Worm (Caenorhabditis elegans) whole organism, L1 larva: ENCODE data around the gene F41G3.6.

Source experiments
- C04F5.9 ChIP-seq: sonication (generic microtip); optimal IDR thresholded peaks from 2 replicates; lab custom pipeline; 2016; ENCODE audit warnings: missing genetic modification characterization, missing compliant biosample characterization
- F16B12.6 ChIP-seq: fragments of 150-350 bp; optimal IDR thresholded peaks from 2 replicates; lab custom pipeline; 2014; ENCODE audit warnings: missing biosample characterization, missing genetic modification characterization
- aha-1 ChIP-seq: fragments of 150-350 bp; optimal IDR thresholded peaks from 2 replicates; lab custom pipeline; 2014; ENCODE audit warnings: missing biosample characterization, missing genetic modification characterization
- aly-2 ChIP-seq: fragments of 150-350 bp; optimal IDR thresholded peaks from 2 replicates; lab custom pipeline; 2014; ENCODE audit warnings: missing biosample characterization, missing genetic modification characterization
- blmp-1 ChIP-seq: fragments of 150-350 bp; optimal IDR thresholded peaks from 2 replicates; lab custom pipeline; 2014; ENCODE audit warnings: missing biosample characterization, missing genetic modification characterization
- ceh-63 ChIP-seq: fragments of 200-800 bp; sonication (Bioruptor generic); optimal IDR thresholded peaks from 2 replicates; lab custom pipeline; 2018; ENCODE audit warnings: mild to moderate bottlenecking, missing genetic modification characterization, missing compliant biosample characterization
- ceh-8 ChIP-seq: fragments of 200-800 bp; sonication (Bioruptor generic); optimal IDR thresholded peaks from 2 replicates; lab custom pipeline; 2018; ENCODE audit warnings: mild to moderate bottlenecking, missing genetic modification characterization, moderate library complexity, missing compliant biosample characterization
- ceh-88 ChIP-seq: fragments of 200-800 bp; sonication (Bioruptor generic); IDR thresholded peaks from 2 replicates; pipeline ENCODE4 v1.3.6; 2022; ENCODE audit warnings: missing genetic modification characterization, missing compliant biosample characterization
- ceh-90 ChIP-seq: sonication (generic microtip); optimal IDR thresholded peaks from 2 replicates; lab custom pipeline; 2016; ENCODE audit warnings: missing genetic modification characterization, missing compliant biosample characterization
- ces-1 ChIP-seq: fragments of 150-350 bp; optimal IDR thresholded peaks from 2 replicates; lab custom pipeline; 2014; ENCODE audit warnings: missing biosample characterization, missing genetic modification reagents, missing genetic modification characterization
- dpl-1 ChIP-seq, 3 experiments: fragments of 150-350 bp in 2 of 3; sonication (generic microtip) in 1 of 3; optimal IDR thresholded peaks; 2 replicates each; lab custom pipeline; 2014 to 2017; ENCODE audit warnings: missing biosample characterization in 3 of 3, missing genetic modification characterization in 3 of 3, missing genetic modification reagents in 3 of 3
- efl-1 ChIP-seq, 4 experiments: fragments of 150-350 bp; optimal IDR thresholded peaks in 3 of 4; peaks in 1 of 4; 1 replicate in 1 of 4; 2 replicates in 3 of 4; lab custom pipeline; 2014; ENCODE audit warnings: missing biosample characterization in 2 of 4, missing genetic modification characterization in 2 of 4, missing genetic modification reagents in 2 of 4
- egl-13 ChIP-seq: sonication (generic microtip); optimal IDR thresholded peaks from 2 replicates; lab custom pipeline; 2016; ENCODE audit warnings: missing genotype, missing genetic modification reagents, missing genetic modification characterization, missing compliant biosample characterization
- elt-2 ChIP-seq: sonication (generic microtip); optimal IDR thresholded peaks from 2 replicates; lab custom pipeline; 2016; ENCODE audit warnings: missing genetic modification characterization, mild to moderate bottlenecking, inconsistent platforms, missing compliant biosample characterization, missing genetic modification reagents
- elt-3 ChIP-seq, 6 experiments: fragments of 150-350 bp in 1 of 6; sonication (generic microtip); optimal IDR thresholded peaks; 2 replicates each; lab custom pipeline; 2017 to 2018; ENCODE audit warnings: missing biosample characterization in 6 of 6, missing genetic modification characterization in 6 of 6, inconsistent platforms in 1 of 6
- ets-5 ChIP-seq: fragments of 200-800 bp; sonication (Bioruptor generic); IDR thresholded peaks from 2 replicates; pipeline ENCODE4 v1.3.6; 2022; ENCODE audit warnings: missing genetic modification characterization, missing compliant biosample characterization
- fkh-4 ChIP-seq: sonication (generic microtip); optimal IDR thresholded peaks from 2 replicates; lab custom pipeline; 2016; ENCODE audit warnings: missing compliant biosample characterization, missing genetic modification characterization, borderline replicate concordance
- fkh-8 ChIP-seq: sonication (generic microtip); optimal IDR thresholded peaks from 2 replicates; lab custom pipeline; 2016; ENCODE audit warnings: mild to moderate bottlenecking, missing genetic modification characterization, missing compliant biosample characterization
- fos-1 ChIP-seq: fragments of 150-350 bp; optimal IDR thresholded peaks from 2 replicates; lab custom pipeline; 2014; ENCODE audit warnings: missing biosample characterization, missing genetic modification characterization
- irx-1 ChIP-seq: sonication (generic microtip); optimal IDR thresholded peaks from 2 replicates; lab custom pipeline; 2016; ENCODE audit warnings: missing genetic modification characterization, missing compliant biosample characterization
- lin-13 ChIP-seq: fragments of 150-350 bp; optimal IDR thresholded peaks from 2 replicates; lab custom pipeline; 2014; ENCODE audit warnings: missing biosample characterization, missing genetic modification reagents, missing genetic modification characterization
- lir-3 ChIP-seq: sonication (generic microtip); optimal IDR thresholded peaks from 2 replicates; lab custom pipeline; 2016; ENCODE audit warnings: mild to moderate bottlenecking, missing genetic modification characterization, moderate library complexity, missing compliant biosample characterization; ENCODE audit not compliant: poor library complexity
- mdl-1 ChIP-seq, 2 experiments: fragments of 150-350 bp; optimal IDR thresholded peaks; 2 replicates each; lab custom pipeline; 2014 to 2017; ENCODE audit warnings: missing biosample characterization in 2 of 2, missing genetic modification characterization in 2 of 2, inconsistent platforms in 1 of 2
- mef-2 ChIP-seq: fragments of 150-350 bp; optimal IDR thresholded peaks from 2 replicates; lab custom pipeline; 2014; ENCODE audit warnings: missing biosample characterization, missing genetic modification characterization
- mep-1 ChIP-seq: fragments of 150-350 bp; optimal IDR thresholded peaks from 2 replicates; lab custom pipeline; 2014; ENCODE audit warnings: missing biosample characterization, missing genetic modification characterization
- nhr-11 ChIP-seq: fragments of 150-350 bp; optimal IDR thresholded peaks from 2 replicates; lab custom pipeline; 2014; ENCODE audit warnings: missing biosample characterization, missing genetic modification characterization
- nhr-12 ChIP-seq: sonication (generic microtip); optimal IDR thresholded peaks from 2 replicates; lab custom pipeline; 2017; ENCODE audit warnings: missing biosample characterization, missing genetic modification characterization
- nhr-237 ChIP-seq: fragments of 150-350 bp; optimal IDR thresholded peaks from 2 replicates; lab custom pipeline; 2014; ENCODE audit warnings: missing biosample characterization, missing genetic modification characterization
- nhr-28 ChIP-seq: fragments of 150-350 bp; optimal IDR thresholded peaks from 2 replicates; lab custom pipeline; 2014; ENCODE audit warnings: missing biosample characterization, missing genetic modification characterization
- nhr-71 ChIP-seq: sonication (generic microtip); optimal IDR thresholded peaks from 2 replicates; lab custom pipeline; 2016; ENCODE audit warnings: mild to moderate bottlenecking, missing genetic modification characterization, moderate library complexity, missing compliant biosample characterization
- nhr-77 ChIP-seq: fragments of 150-350 bp; optimal IDR thresholded peaks from 2 replicates; lab custom pipeline; 2014; ENCODE audit warnings: missing biosample characterization, missing genetic modification characterization
- nhr-90 ChIP-seq: sonication (generic microtip); optimal IDR thresholded peaks from 2 replicates; lab custom pipeline; 2016; ENCODE audit warnings: mild to moderate bottlenecking, missing genetic modification characterization, missing compliant biosample characterization; ENCODE audit not compliant: poor library complexity
- pax-3 ChIP-seq: fragments of 200-800 bp; sonication (Bioruptor generic); optimal IDR thresholded peaks from 2 replicates; lab custom pipeline; 2018; ENCODE audit warnings: mild to moderate bottlenecking, missing genetic modification characterization, moderate library complexity, missing compliant biosample characterization
- pqm-1 ChIP-seq: sonication (generic microtip); optimal IDR thresholded peaks from 3 replicates; lab custom pipeline; 2017; ENCODE audit warnings: missing biosample characterization, missing genetic modification characterization
- skn-1 ChIP-seq: fragments of 150-350 bp; optimal IDR thresholded peaks from 2 replicates; lab custom pipeline; 2014; ENCODE audit warnings: missing biosample characterization, missing genetic modification characterization
- sptf-1 ChIP-seq: fragments of 150-350 bp; optimal IDR thresholded peaks from 2 replicates; lab custom pipeline; 2014; ENCODE audit warnings: missing biosample characterization, missing genetic modification characterization
- sup-37 ChIP-seq: fragments of 200-800 bp; sonication (Bioruptor generic); optimal IDR thresholded peaks from 2 replicates; lab custom pipeline; 2018; ENCODE audit warnings: mild to moderate bottlenecking, missing genetic modification characterization, missing compliant biosample characterization
- swsn-7 ChIP-seq: sonication (generic microtip); optimal IDR thresholded peaks from 2 replicates; lab custom pipeline; 2016; ENCODE audit warnings: missing genetic modification characterization, missing compliant biosample characterization
- tbx-2 ChIP-seq: sonication (generic microtip); optimal IDR thresholded peaks from 2 replicates; lab custom pipeline; 2016; ENCODE audit warnings: missing genetic modification characterization, missing compliant biosample characterization
- tlp-1 ChIP-seq: fragments of 150-350 bp; optimal IDR thresholded peaks from 2 replicates; lab custom pipeline; 2014; ENCODE audit warnings: missing biosample characterization, missing genetic modification characterization
- unc-130 ChIP-seq: fragments of 150-350 bp; optimal IDR thresholded peaks from 2 replicates; lab custom pipeline; 2017; ENCODE audit warnings: missing biosample characterization, missing genetic modification characterization, inconsistent platforms
- unc-30 ChIP-seq: sonication (generic microtip); optimal IDR thresholded peaks from 2 replicates; lab custom pipeline; 2017; ENCODE audit warnings: missing biosample characterization, missing genetic modification characterization
- unc-86 ChIP-seq: sonication (generic microtip); optimal IDR thresholded peaks from 2 replicates; lab custom pipeline; 2016; ENCODE audit warnings: missing genetic modification characterization, missing compliant biosample characterization
- vab-15 ChIP-seq: sonication (generic microtip); optimal IDR thresholded peaks from 2 replicates; lab custom pipeline; 2017; ENCODE audit warnings: missing genotype, mild to moderate bottlenecking, missing genetic modification characterization, missing compliant biosample characterization
- zag-1 ChIP-seq: fragments of 150-350 bp; optimal IDR thresholded peaks from 2 replicates; lab custom pipeline; 2014; ENCODE audit warnings: missing biosample characterization, missing genetic modification characterization
- ztf-11 ChIP-seq, 2 experiments: sonication (generic microtip); optimal IDR thresholded peaks; 2 replicates each; lab custom pipeline; 2016 to 2017; ENCODE audit warnings: missing genetic modification characterization in 2 of 2, missing biosample characterization in 1 of 2, missing compliant biosample characterization in 1 of 2

Gene F41G3.6

DNA sequence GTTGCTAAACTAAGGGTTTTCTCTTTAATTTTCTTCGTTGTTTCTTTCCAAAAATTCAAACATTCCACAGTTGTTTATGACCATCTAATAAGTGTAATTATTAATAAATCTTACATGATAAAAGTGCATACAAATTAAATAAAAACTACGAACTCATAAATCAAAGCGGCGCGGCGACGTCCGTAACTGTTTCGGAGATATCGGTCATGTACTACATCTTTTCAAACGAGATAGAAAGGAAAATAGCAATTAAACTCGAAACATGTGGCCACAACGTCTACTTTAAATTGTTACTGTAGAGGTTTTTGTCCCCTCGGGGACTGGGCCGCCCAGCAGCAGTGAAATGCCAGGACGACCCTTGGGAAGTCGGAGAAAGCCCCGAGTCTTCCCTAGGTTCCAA is 26.9 kb upstream of the F41G3.6 start:
- TF ChIP-seq ceh-8 (GFP tag; lab: Kevin White, UChicago) (no peak), blmp-1 (tag; lab: Kevin White, UChicago) (peak; percentile 86), vab-15 (tag; lab: Kevin White, UChicago) (no peak)
- TF ChIP-seq, all 84 proteins: peak for 1

DNA sequence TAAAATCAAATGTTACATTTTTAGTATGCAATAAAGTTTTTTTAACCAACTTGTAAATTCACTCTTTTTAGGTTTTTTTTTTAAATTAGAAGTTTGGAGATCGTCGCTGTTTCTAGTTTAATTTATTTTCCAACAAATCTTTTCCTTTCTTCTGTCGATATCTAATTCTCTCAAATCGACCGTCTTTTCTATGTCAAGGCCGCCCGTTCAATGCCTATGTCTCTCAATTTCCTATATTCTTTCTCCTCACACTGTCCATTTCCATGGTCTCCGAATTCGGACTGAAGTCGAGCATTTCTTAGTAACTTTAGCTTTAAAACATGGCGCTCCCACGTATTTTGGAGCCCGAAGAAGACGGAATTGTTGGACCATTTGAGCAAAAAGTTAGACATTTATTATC is 26.1 kb upstream of the F41G3.6 start, which contains the start of the genes T14B4.5 and T14B4.20:
T14B4.5 (plus strand) TSS at position 226 of the 400 bp plus-strand sequence.
T14B4.20 (plus strand) TSS at position 264 of the 400 bp plus-strand sequence.
- TF ChIP-seq ceh-90 (tag; lab: Kevin White, UChicago) (no peak), nhr-90 (tag; lab: Kevin White, UChicago) (no peak), blmp-1 (tag; lab: Kevin White, UChicago) (peak; percentile 80), tlp-1 (tag; lab: Kevin White, UChicago) (no peak), nhr-12 (no peak), skn-1 (tag; lab: Kevin White, UChicago) (no peak)

DNA sequence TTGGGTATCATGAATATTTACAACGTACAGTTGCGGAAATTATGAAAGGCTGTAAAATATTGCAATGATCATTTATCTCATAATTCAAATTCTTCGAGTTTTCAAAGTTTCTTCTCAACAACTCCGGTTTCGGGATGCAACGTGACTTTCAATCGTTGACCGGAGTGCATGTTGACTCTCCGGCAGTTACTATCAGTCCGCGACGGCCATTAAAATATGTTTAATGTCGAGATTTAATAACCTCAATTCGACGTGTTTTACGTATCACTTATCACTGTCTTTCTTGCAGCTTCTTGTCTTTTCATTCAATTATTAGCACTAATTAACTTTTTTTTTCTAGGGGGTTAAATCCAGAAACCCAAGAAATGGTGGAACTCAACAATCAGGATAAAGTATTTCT is 24.5 kb upstream of the F41G3.6 start, which contains the start of gene tsp-10:
tsp-10 (plus strand) TSS at position 366 of the 400 bp plus-strand sequence.
- TF ChIP-seq unc-86 (tag; lab: Kevin White, UChicago) (no peak), nhr-28 (tag; lab: Kevin White, UChicago) (no peak), ceh-63 (no peak), ceh-88 (GFP tag; lab: Robert Waterston, UW) (no peak), C04F5.9 (no peak), fkh-4 (tag; lab: Kevin White, UChicago) (no peak), sup-37 (no peak), zag-1 (tag; lab: Kevin White, UChicago) (no peak), swsn-7 (tag; lab: Kevin White, UChicago) (no peak), mep-1 (tag; lab: Kevin White, UChicago) (no peak), F16B12.6 (tag; lab: Kevin White, UChicago) (no peak)

DNA sequence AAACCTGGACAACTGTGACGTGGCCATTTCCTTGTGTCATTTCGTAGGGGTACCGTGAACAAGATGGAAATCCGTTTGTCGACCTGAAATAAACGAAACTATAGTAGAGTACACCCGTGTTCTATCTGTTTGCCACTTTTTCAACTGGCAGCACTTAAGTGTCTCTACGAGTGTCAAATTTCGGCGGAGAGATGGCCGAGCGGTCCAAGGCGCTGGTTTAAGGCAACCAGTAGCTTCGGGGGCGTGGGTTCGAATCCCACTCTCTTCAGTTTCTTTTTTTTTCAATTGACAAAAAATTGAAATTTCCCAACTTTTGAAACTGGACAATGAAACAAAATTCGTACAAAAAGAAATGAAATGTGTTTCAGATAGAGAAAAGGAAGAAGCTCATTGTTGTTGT is 21.1 kb upstream of the F41G3.6 start:
- no peak for TF ChIP-seq mdl-1 (tag; optimal IDR thresholded peaks at IDR 0.05; lab: Kevin White, UChicago)
- no peak for TF ChIP-seq fos-1
- no peak for TF ChIP-seq unc-30 (tag; lab: Kevin White, UChicago)
- TF ChIP-seq tbx-2 (tag; lab: Kevin White, UChicago), result no peak
- no peak for TF ChIP-seq unc-130 (tag; lab: Kevin White, UChicago)
- peak in 2 of 3 experiments; percentile 1 to 14 for TF ChIP-seq dpl-1 (GFP tag; optimal IDR thresholded peaks at IDR 0.05; lab: Kevin White, UChicago)
- peak; percentile 25 for TF ChIP-seq lir-3 (tag; lab: Kevin White, UChicago)
- TF ChIP-seq irx-1 (tag; lab: Kevin White, UChicago), result peak; percentile 32
- no peak for TF ChIP-seq vab-15 (tag; lab: Kevin White, UChicago)
- no peak for TF ChIP-seq pqm-1 (tag; lab: Kevin White, UChicago)
- TF ChIP-seq ceh-63, result no peak
- no peak for TF ChIP-seq sptf-1 (tag; lab: Kevin White, UChicago)
- TF ChIP-seq pax-3, result no peak
- peak in 2 of 6 experiments; percentile 9 to 17 for TF ChIP-seq elt-3 (tag; optimal IDR thresholded peaks at IDR 0.05; lab: Kevin White, UChicago)
- no peak for TF ChIP-seq egl-13 (tag; lab: Kevin White, UChicago)
- no peak for TF ChIP-seq elt-2 (tag; lab: Kevin White, UChicago)
- no peak for TF ChIP-seq nhr-11 (tag; lab: Kevin White, UChicago)
- TF ChIP-seq tlp-1 (tag; lab: Kevin White, UChicago), result no peak
- no peak for TF ChIP-seq fkh-8
- TF ChIP-seq C04F5.9, result no peak
- TF ChIP-seq ces-1 (GFP tag; lab: Kevin White, UChicago), result no peak
- TF ChIP-seq ceh-88 (GFP tag; lab: Robert Waterston, UW), result no peak
- no peak for TF ChIP-seq unc-86 (tag; lab: Kevin White, UChicago)
- TF ChIP-seq nhr-90 (tag; lab: Kevin White, UChicago), result peak; percentile 3
- no peak for TF ChIP-seq ceh-90 (tag; lab: Kevin White, UChicago)
- no peak for TF ChIP-seq mef-2
- no peak for TF ChIP-seq aly-2 (tag; lab: Kevin White, UChicago)
- TF ChIP-seq lin-13, result no peak
- TF ChIP-seq efl-1 (optimal IDR thresholded peaks at IDR 0.05; lab: Kevin White, UChicago), result peak in 1 of 2 experiments; percentile 31
- TF ChIP-seq efl-1 (GFP tag; optimal IDR thresholded peaks at IDR 0.05 in 1 of 2; lab: Kevin White, UChicago), result peak; percentile 17 to 89
- no peak for TF ChIP-seq aha-1 (tag; lab: Kevin White, UChicago)
- TF ChIP-seq nhr-237 (tag; lab: Kevin White, UChicago), result no peak
- no peak for TF ChIP-seq ets-5 (GFP tag; lab: Robert Waterston, UW)
- TF ChIP-seq nhr-28 (tag; lab: Kevin White, UChicago), result no peak
- no peak for TF ChIP-seq ztf-11 (tag; optimal IDR thresholded peaks at IDR 0.05; lab: Kevin White, UChicago)
- TF ChIP-seq nhr-71 (tag; lab: Kevin White, UChicago), result peak; percentile 56
- TF ChIP-seq nhr-77 (tag; lab: Kevin White, UChicago), result peak; percentile 45
